Worm (Caenorhabditis elegans) whole organism, L3 larva: ENCODE results near the gene ttr-19.
A peak's percentile ranks its signal among the peaks of the same experiment; 100 is the strongest.

Experiments
- ZK546.5 ChIP-seq: sonication (generic microtip); optimal IDR thresholded peaks from 2 replicates; lab custom pipeline; 2017; ENCODE audit warnings: missing biosample characterization, missing genetic modification characterization
- ama-1 ChIP-seq: fragments of 150-350 bp; optimal IDR thresholded peaks from 2 replicates; lab custom pipeline; 2018
- ceh-16 ChIP-seq: sonication (generic microtip); optimal IDR thresholded peaks from 2 replicates; lab custom pipeline; 2017; ENCODE audit warnings: missing biosample characterization, missing genetic modification characterization
- ceh-28 ChIP-seq: fragments of 150-350 bp; optimal IDR thresholded peaks from 2 replicates; lab custom pipeline; 2014; ENCODE audit warnings: missing biosample characterization, missing genetic modification reagents, missing genetic modification characterization
- ceh-82 ChIP-seq: fragments of 150-350 bp; optimal IDR thresholded peaks from 2 replicates; lab custom pipeline; 2014; ENCODE audit warnings: missing biosample characterization, missing genetic modification characterization
- ceh-9 ChIP-seq: sonication (generic microtip); optimal IDR thresholded peaks from 2 replicates; lab custom pipeline; 2018; ENCODE audit warnings: missing biosample characterization, missing genetic modification characterization
- daf-12 ChIP-seq: fragments of 150-350 bp; optimal IDR thresholded peaks from 2 replicates; lab custom pipeline; 2014; ENCODE audit warnings: missing biosample characterization, missing genetic modification reagents, missing genetic modification characterization
- egl-5 ChIP-seq: fragments of 150-350 bp; optimal IDR thresholded peaks from 2 replicates; lab custom pipeline; 2017; ENCODE audit warnings: missing biosample characterization, missing genetic modification reagents, missing genetic modification characterization, inconsistent platforms
- elt-1 ChIP-seq: fragments of 150-350 bp; optimal IDR thresholded peaks from 2 replicates; lab custom pipeline; 2014; ENCODE audit warnings: missing biosample characterization, missing genetic modification characterization
- elt-2 ChIP-seq: sonication (generic microtip); optimal IDR thresholded peaks from 2 replicates; lab custom pipeline; 2016; ENCODE audit warnings: missing genetic modification reagents, mild to moderate bottlenecking, missing genetic modification characterization, missing compliant biosample characterization
- elt-3 ChIP-seq, 3 experiments: fragments of 150-350 bp in 1 of 3; sonication (generic microtip) in 2 of 3; optimal IDR thresholded peaks; 2 replicates in 2 of 3; 4 replicates in 1 of 3; lab custom pipeline; 2014 to 2017; ENCODE audit warnings: missing biosample characterization in 3 of 3, missing genetic modification characterization in 3 of 3
- eor-1 ChIP-seq, 2 experiments: fragments of 150-350 bp; optimal IDR thresholded peaks; 2 replicates each; lab custom pipeline; 2014 to 2018; ENCODE audit warnings: missing biosample characterization in 2 of 2, missing genetic modification characterization in 2 of 2
- fkh-10 ChIP-seq: sonication (generic microtip); optimal IDR thresholded peaks from 2 replicates; lab custom pipeline; 2017; ENCODE audit warnings: missing biosample characterization, missing genetic modification reagents, missing genetic modification characterization
- fkh-2 ChIP-seq: fragments of 150-350 bp; optimal IDR thresholded peaks from 2 replicates; lab custom pipeline; 2014; ENCODE audit warnings: missing biosample characterization, missing genetic modification reagents, missing genetic modification characterization
- fos-1 ChIP-seq: fragments of 150-350 bp; optimal IDR thresholded peaks from 2 replicates; lab custom pipeline; 2014; ENCODE audit warnings: missing biosample characterization, missing genetic modification characterization
- hmg-11 ChIP-seq: sonication (generic microtip); optimal IDR thresholded peaks from 2 replicates; lab custom pipeline; 2016; ENCODE audit warnings: missing genetic modification characterization, missing compliant biosample characterization
- lin-39 ChIP-seq: fragments of 150-350 bp; optimal IDR thresholded peaks from 2 replicates; lab custom pipeline; 2018; ENCODE audit warnings: missing biosample characterization, missing genetic modification reagents, missing genetic modification characterization
- lsy-12 ChIP-seq: sonication (generic microtip); optimal IDR thresholded peaks from 2 replicates; lab custom pipeline; 2016; ENCODE audit warnings: mild to moderate bottlenecking, missing genetic modification characterization, missing compliant biosample characterization
- mdl-1 ChIP-seq: fragments of 150-350 bp; optimal IDR thresholded peaks from 2 replicates; lab custom pipeline; 2014; ENCODE audit warnings: missing biosample characterization, missing genetic modification characterization
- mml-1 ChIP-seq: fragments of 150-350 bp; sonication (generic microtip); optimal IDR thresholded peaks from 3 replicates; lab custom pipeline; 2014; ENCODE audit warnings: missing biosample characterization, missing genetic modification characterization
- nfya-1 ChIP-seq: sonication (generic microtip); optimal IDR thresholded peaks from 2 replicates; lab custom pipeline; 2017; ENCODE audit warnings: missing genetic modification characterization, mild to moderate bottlenecking, missing compliant biosample characterization, antibody characterized with exemption, moderate library complexity; ENCODE audit not compliant: insufficient read depth
- nhr-11 ChIP-seq: fragments of 150-350 bp; optimal IDR thresholded peaks from 2 replicates; lab custom pipeline; 2014; ENCODE audit warnings: missing biosample characterization, missing genetic modification characterization
- nhr-12 ChIP-seq: fragments of 150-350 bp; optimal IDR thresholded peaks from 2 replicates; lab custom pipeline; 2014; ENCODE audit warnings: missing biosample characterization, missing genetic modification characterization
- nhr-23 ChIP-seq: fragments of 150-350 bp; optimal IDR thresholded peaks from 2 replicates; lab custom pipeline; 2014; ENCODE audit warnings: missing biosample characterization, missing genetic modification reagents, missing genetic modification characterization
- nhr-237 ChIP-seq: fragments of 150-350 bp; optimal IDR thresholded peaks from 2 replicates; lab custom pipeline; 2014; ENCODE audit warnings: missing biosample characterization, missing genetic modification characterization
- nhr-25 ChIP-seq: sonication (generic microtip); optimal IDR thresholded peaks from 2 replicates; lab custom pipeline; 2017; ENCODE audit warnings: missing biosample characterization, missing genetic modification characterization
- nhr-28 ChIP-seq: fragments of 150-350 bp; optimal IDR thresholded peaks from 2 replicates; lab custom pipeline; 2014; ENCODE audit warnings: missing biosample characterization, missing genetic modification characterization
- nhr-43 ChIP-seq: sonication (generic microtip); optimal IDR thresholded peaks from 2 replicates; lab custom pipeline; 2016; ENCODE audit warnings: mild to moderate bottlenecking, missing genetic modification characterization, missing compliant biosample characterization; ENCODE audit not compliant: poor library complexity, severe bottlenecking
- nhr-67 ChIP-seq: fragments of 150-350 bp; optimal IDR thresholded peaks from 2 replicates; lab custom pipeline; 2014; ENCODE audit warnings: missing biosample characterization, missing genetic modification characterization
- nhr-77 ChIP-seq: fragments of 150-350 bp; optimal IDR thresholded peaks from 2 replicates; lab custom pipeline; 2014; ENCODE audit warnings: missing biosample characterization, missing genetic modification characterization
- pha-4 ChIP-seq: fragments of 150-350 bp; optimal IDR thresholded peaks from 2 replicates; lab custom pipeline; 2014; ENCODE audit warnings: missing biosample characterization, missing genetic modification reagents, missing genetic modification characterization
- pqm-1 ChIP-seq: fragments of 150-350 bp; optimal IDR thresholded peaks from 2 replicates; lab custom pipeline; 2017; ENCODE audit warnings: missing biosample characterization, missing genetic modification characterization, inconsistent platforms
- sea-2 ChIP-seq: fragments of 150-350 bp; sonication (generic microtip); optimal IDR thresholded peaks from 4 replicates; lab custom pipeline; 2014; ENCODE audit warnings: missing biosample characterization, missing genetic modification reagents, missing genetic modification characterization
- skn-1 ChIP-seq: fragments of 150-350 bp; optimal IDR thresholded peaks from 2 replicates; lab custom pipeline; 2014; ENCODE audit warnings: missing biosample characterization, missing genetic modification characterization
- snpc-4 ChIP-seq: fragments of 150-350 bp; optimal IDR thresholded peaks from 2 replicates; lab custom pipeline; 2014; ENCODE audit warnings: missing biosample characterization, missing genetic modification characterization
- tbx-2 ChIP-seq: sonication (generic microtip); optimal IDR thresholded peaks from 2 replicates; lab custom pipeline; 2016; ENCODE audit warnings: mild to moderate bottlenecking, missing genetic modification characterization, missing compliant biosample characterization
- unc-39 ChIP-seq: sonication (generic microtip); optimal IDR thresholded peaks from 4 replicates; lab custom pipeline; 2017; ENCODE audit warnings: missing biosample characterization, missing genetic modification characterization
- unc-62 ChIP-seq: fragments of 150-350 bp; sonication (generic microtip); optimal IDR thresholded peaks from 4 replicates; lab custom pipeline; 2014; ENCODE audit warnings: missing biosample characterization, missing genetic modification reagents, missing genetic modification characterization
- zag-1 ChIP-seq: fragments of 150-350 bp; optimal IDR thresholded peaks from 2 replicates; lab custom pipeline; 2014; ENCODE audit warnings: missing biosample characterization, missing genetic modification characterization
- ztf-4 ChIP-seq: fragments of 150-350 bp; optimal IDR thresholded peaks from 2 replicates; lab custom pipeline; 2014; ENCODE audit warnings: missing biosample characterization, missing genetic modification characterization

The ttr-19 gene

ce11 chrV:10227333-10227732, at the start of gene ttr-19:
Gene ttr-19, minus strand, starts transcription at chrV:10227433.
- TF ChIP-seq eor-1 (tag; optimal IDR thresholded peaks at IDR 0.05; lab: Kevin White, UChicago) (no peak), ceh-82 (tag; lab: Kevin White, UChicago) (no peak), nhr-12 (tag; lab: Kevin White, UChicago) (no peak), lsy-12 (tag; lab: Kevin White, UChicago) (no peak), nhr-28 (tag; lab: Kevin White, UChicago) (no peak), zag-1 (tag; lab: Kevin White, UChicago) (no peak), ceh-28 (tag; lab: Kevin White, UChicago) (no peak), nhr-23 (tag; lab: Kevin White, UChicago) (no peak), pqm-1 (tag; lab: Kevin White, UChicago) (no peak), ceh-9 (tag; lab: Kevin White, UChicago) (no peak), snpc-4 (tag; lab: Kevin White, UChicago) (no peak), unc-39 (no peak), skn-1 (tag; lab: Kevin White, UChicago) (no peak), pha-4 (no peak), ztf-4 (tag; lab: Kevin White, UChicago) (no peak), fkh-2 (no peak)
- TF ChIP-seq, all 47 proteins: peak for 0

ce11 chrV:10276038-10276437, 48.8 kb upstream of the ttr-19 start:
- no peak for TF ChIP-seq pha-4
- no peak for TF ChIP-seq zag-1 (tag; lab: Kevin White, UChicago)
- no peak for TF ChIP-seq elt-1
- TF ChIP-seq ZK546.5 (tag; lab: Kevin White, UChicago), result no peak
- no peak for TF ChIP-seq ama-1 (lab: Kevin White, UChicago)
- TF ChIP-seq nhr-11 (tag; lab: Kevin White, UChicago), result no peak
- TF ChIP-seq nhr-28 (tag; lab: Kevin White, UChicago), result no peak
- TF ChIP-seq fkh-10 (GFP tag; lab: Kevin White, UChicago), result no peak
- no peak for TF ChIP-seq nhr-23 (tag; lab: Kevin White, UChicago)
- TF ChIP-seq ceh-28 (tag; lab: Kevin White, UChicago), result no peak
- TF ChIP-seq ceh-82 (tag; lab: Kevin White, UChicago), result no peak
- TF ChIP-seq snpc-4 (tag; lab: Kevin White, UChicago), result no peak
- no peak for TF ChIP-seq elt-3 (tag; optimal IDR thresholded peaks at IDR 0.05; lab: Kevin White, UChicago)
- TF ChIP-seq pqm-1 (tag; lab: Kevin White, UChicago), result no peak
- TF ChIP-seq sea-2 (GFP tag; lab: Kevin White, UChicago), result no peak
- TF ChIP-seq lsy-12 (tag; lab: Kevin White, UChicago), result no peak
- no peak for TF ChIP-seq ztf-4 (tag; lab: Kevin White, UChicago)
- no peak for TF ChIP-seq ceh-16 (tag; lab: Kevin White, UChicago)
- no peak for TF ChIP-seq egl-5 (tag; lab: Kevin White, UChicago)
- TF ChIP-seq, all 47 proteins: peak for 0

ce11 chrV:10275619-10276018, 48.4 kb upstream of the ttr-19 start, which contains the start of gene Y22F5A.11:
Gene Y22F5A.11, minus strand, starts transcription at chrV:10275646.
- TF ChIP-seq nhr-67 (tag; lab: Kevin White, UChicago) (no peak), nhr-25 (tag; lab: Kevin White, UChicago) (no peak), mdl-1 (tag; lab: Kevin White, UChicago) (no peak), ZK546.5 (tag; lab: Kevin White, UChicago) (no peak), mml-1 (tag; lab: Kevin White, UChicago) (no peak), eor-1 (tag; optimal IDR thresholded peaks at IDR 0.05; lab: Kevin White, UChicago) (no peak), hmg-11 (tag; lab: Kevin White, UChicago) (peak; percentile 4), unc-39 (no peak), skn-1 (tag; lab: Kevin White, UChicago) (no peak), daf-12 (tag; lab: Kevin White, UChicago) (no peak), snpc-4 (tag; lab: Kevin White, UChicago) (peak; percentile 68), zag-1 (tag; lab: Kevin White, UChicago) (no peak), fos-1 (tag; lab: Kevin White, UChicago) (no peak), elt-2 (tag; lab: Kevin White, UChicago) (no peak), unc-62 (GFP tag; lab: Kevin White, UChicago) (no peak), egl-5 (tag; lab: Kevin White, UChicago) (peak; percentile 46), pha-4 (no peak), nhr-28 (tag; lab: Kevin White, UChicago) (no peak), lin-39 (peak; percentile 42), nhr-43 (tag; lab: Kevin White, UChicago) (no peak), fkh-10 (GFP tag; lab: Kevin White, UChicago) (no peak), nfya-1 (peak; percentile 20), pqm-1 (tag; lab: Kevin White, UChicago) (no peak), ceh-9 (tag; lab: Kevin White, UChicago) (no peak), nhr-77 (tag; lab: Kevin White, UChicago) (no peak), ceh-28 (tag; lab: Kevin White, UChicago) (no peak), tbx-2 (tag; lab: Kevin White, UChicago) (no peak), nhr-237 (tag; lab: Kevin White, UChicago) (no peak)
